Worm (Caenorhabditis elegans): ENCODE data around the gene col-139.

- TF ChIP-seq ets-4 (GFP tag; optimal IDR thresholded peaks at IDR 0.05) (no peak), hlh-26 (GFP tag; conservative IDR thresholded peaks at IDR 0.05) (no peak), snpc-4 (GFP tag; optimal IDR thresholded peaks at IDR 0.05) (no peak), snpc-4 (tag; optimal IDR thresholded peaks at IDR 0.05) (no peak), ama-1 (optimal IDR thresholded peaks at IDR 0.05) (no peak), ama-1 (GFP tag; optimal IDR thresholded peaks at IDR 0.05) (no peak), mes-4 (tag; optimal IDR thresholded peaks at IDR 0.05) (no peak), nhr-80 (tag; optimal IDR thresholded peaks at IDR 0.05) (no peak), dpl-1 (GFP tag; optimal IDR thresholded peaks at IDR 0.05) (no peak), nfyb-1 (GFP tag; IDR thresholded peaks at IDR 0.05) (no peak), B0336.3 (GFP tag; IDR thresholded peaks at IDR 0.05) (no peak), akir-1 (GFP tag; optimal IDR thresholded peaks at IDR 0.05) (no peak), Y67H2A.10 (GFP tag; conservative IDR thresholded peaks at IDR 0.05) (no peak), unc-62 (GFP tag; optimal IDR thresholded peaks at IDR 0.05) (no peak), madf-6 (GFP tag; IDR thresholded peaks at IDR 0.05) (no peak), gei-17 (GFP tag; optimal IDR thresholded peaks at IDR 0.05) (no peak)
Observed at ce11 chrV:4672487-4672886, 18.7 kb upstream of the col-139 start, which contains the start of gene K03B4.9.
